Fruit fly (Drosophila melanogaster) whole organism, embryonic: Measurements from ENCODE around the gene Gycbeta100B.

Experiments used
- Abd-B ChIP-seq: fragments of 200-800 bp; sonication (Bioruptor generic); optimal IDR thresholded peaks from 2 replicates; lab custom pipeline; 2018; ENCODE audit warnings: missing biosample characterization, mild to moderate bottlenecking, missing genetic modification characterization, moderate library complexity
- Awh ChIP-seq: fragments of 200-800 bp; sonication (Bioruptor generic); IDR thresholded peaks from 2 replicates; pipeline ENCODE4, ENCODE4 v1.3.6; 2022; ENCODE audit warnings: missing biosample characterization, missing genetic modification characterization
- B-H1 ChIP-seq: fragments of 200-800 bp; sonication (Bioruptor generic); IDR thresholded peaks from 3 replicates; pipeline ENCODE4 v1.3.6; 2022; ENCODE audit warnings: missing biosample characterization, missing genetic modification characterization
- Bgb ChIP-seq: fragments of 200-800 bp; sonication (Bioruptor generic); IDR thresholded peaks from 2 replicates; pipeline ENCODE4 v1.3.6; 2022; ENCODE audit warnings: missing biosample characterization, missing genetic modification characterization; ENCODE audit not compliant: partially characterized antibody
- CG11085 ChIP-seq: fragments of 200-800 bp; sonication (Bioruptor generic); IDR thresholded peaks from 2 replicates; pipeline ENCODE4 v1.3.6; 2022; ENCODE audit warnings: missing biosample characterization, missing genetic modification characterization
- CG12769 ChIP-seq: fragments of 200-800 bp; sonication (Bioruptor generic); optimal IDR thresholded peaks from 2 replicates; lab custom pipeline; 2019; ENCODE audit warnings: missing biosample characterization, mild to moderate bottlenecking, missing genetic modification characterization, moderate library complexity
- CG13894 ChIP-seq: fragments of 200-800 bp; sonication (Bioruptor generic); optimal IDR thresholded peaks from 3 replicates; lab custom pipeline; 2018; ENCODE audit warnings: missing biosample characterization, mild to moderate bottlenecking, missing genetic modification characterization, moderate library complexity
- CG14860 ChIP-seq: fragments of 200-800 bp; sonication (Bioruptor generic); IDR thresholded peaks from 3 replicates; pipeline ENCODE4 v1.3.6; 2022; ENCODE audit warnings: missing biosample characterization, missing genetic modification characterization; ENCODE audit not compliant: partially characterized antibody
- CG16863 ChIP-seq: fragments of 200-800 bp; sonication (Bioruptor generic); optimal IDR thresholded peaks from 3 replicates; lab custom pipeline; 2016; ENCODE audit warnings: missing biosample characterization, missing genetic modification characterization
- CG17186 ChIP-seq: fragments of 200-800 bp; sonication (Bioruptor generic); optimal IDR thresholded peaks from 3 replicates; lab custom pipeline; 2017; ENCODE audit warnings: missing biosample characterization, missing genetic modification reagents, missing genetic modification characterization
- CG17359 ChIP-seq: fragments of 200-800 bp; sonication (Bioruptor generic); optimal IDR thresholded peaks from 3 replicates; lab custom pipeline; 2018; ENCODE audit warnings: missing biosample characterization, mild to moderate bottlenecking, missing genetic modification characterization, moderate library complexity
- CG3163 ChIP-seq: fragments of 200-800 bp; sonication (Bioruptor generic); optimal IDR thresholded peaks from 3 replicates; lab custom pipeline; 2016; ENCODE audit warnings: missing biosample characterization, missing genetic modification characterization
- CG33213 ChIP-seq: fragments of 200-800 bp; sonication (Bioruptor generic); optimal IDR thresholded peaks from 3 replicates; lab custom pipeline; 2016; ENCODE audit warnings: missing biosample characterization, missing genetic modification characterization
- CG34422 ChIP-seq: fragments of 200-800 bp; sonication (Bioruptor generic); IDR thresholded peaks from 3 replicates; pipeline ENCODE4 v1.3.6; 2022; ENCODE audit warnings: missing biosample characterization, missing genetic modification characterization
- CG4424 ChIP-seq: fragments of 200-800 bp; sonication (Bioruptor generic); optimal IDR thresholded peaks from 3 replicates; lab custom pipeline; 2016; ENCODE audit warnings: missing biosample characterization, missing genetic modification characterization
- CG5180 ChIP-seq: fragments of 200-800 bp; sonication (Bioruptor generic); optimal IDR thresholded peaks from 3 replicates; lab custom pipeline; 2017; ENCODE audit warnings: missing biosample characterization, missing genetic modification characterization, mild to moderate bottlenecking, moderate library complexity, missing genetic modification reagents
- CG7372 ChIP-seq: fragments of 200-800 bp; sonication (Bioruptor generic); IDR thresholded peaks from 2 replicates; pipeline ENCODE4 v1.3.6; 2022; ENCODE audit warnings: missing biosample characterization, missing genetic modification characterization
- CG7928 ChIP-seq: fragments of 200-800 bp; sonication (Bioruptor generic); optimal IDR thresholded peaks from 2 replicates; lab custom pipeline; 2017; ENCODE audit warnings: missing biosample characterization, mild to moderate bottlenecking, missing genetic modification characterization
- CG9437 ChIP-seq: fragments of 200-800 bp; sonication (Bioruptor generic); optimal IDR thresholded peaks from 2 replicates; lab custom pipeline; 2018; ENCODE audit warnings: missing biosample characterization, mild to moderate bottlenecking, missing genetic modification characterization
- CG9609 ChIP-seq: fragments of 200-800 bp; sonication (Bioruptor generic); optimal IDR thresholded peaks from 3 replicates; lab custom pipeline; 2016; ENCODE audit warnings: missing biosample characterization, missing genetic modification characterization
- Deaf1 ChIP-seq: fragments of 200-800 bp; optimal IDR thresholded peaks from 3 replicates; lab custom pipeline; 2019; ENCODE audit warnings: missing biosample characterization, mild to moderate bottlenecking, missing genetic modification characterization, moderate library complexity
- Dfd ChIP-seq, 2 experiments: fragments of >200 bp; optimal IDR thresholded peaks; 2 replicates each; lab custom pipeline; 2017; ENCODE audit warnings: missing biosample characterization in 2 of 2, missing genetic modification characterization in 2 of 2
- E2f1 ChIP-seq: fragments of 200-800 bp; sonication (Bioruptor generic); IDR thresholded peaks from 2 replicates; pipeline ENCODE4 v1.3.6; 2022; ENCODE audit warnings: missing biosample characterization, missing genetic modification characterization
- H2.0 ChIP-seq: fragments of 200-800 bp; sonication (Bioruptor generic); IDR thresholded peaks from 2 replicates; pipeline ENCODE4 v1.3.6; 2022; ENCODE audit warnings: missing biosample characterization, missing genetic modification characterization
- Hr39 ChIP-seq: fragments of >200 bp; optimal IDR thresholded peaks from 2 replicates; lab custom pipeline; 2017
- MTF-1 ChIP-seq: fragments of 200-800 bp; sonication (Bioruptor generic); optimal IDR thresholded peaks from 2 replicates; lab custom pipeline; 2018; ENCODE audit warnings: missing biosample characterization, mild to moderate bottlenecking, missing genetic modification characterization, borderline replicate concordance
- Meics ChIP-seq: fragments of 200-800 bp; sonication (Bioruptor generic); optimal IDR thresholded peaks from 2 replicates; lab custom pipeline; 2017; ENCODE audit warnings: missing biosample characterization, mild to moderate bottlenecking, missing genetic modification characterization
- NK7.1 ChIP-seq: fragments of 200-800 bp; sonication (Bioruptor generic); optimal IDR thresholded peaks from 3 replicates; lab custom pipeline; 2016; ENCODE audit warnings: missing biosample characterization, missing genetic modification characterization
- NfI ChIP-seq: fragments of 200-800 bp; sonication (Bioruptor generic); optimal IDR thresholded peaks from 3 replicates; lab custom pipeline; 2018; ENCODE audit warnings: missing biosample characterization, mild to moderate bottlenecking, missing genetic modification characterization, moderate library complexity
- Pdp1 ChIP-seq, 2 experiments: fragments of 200-800 bp; sonication (Bioruptor generic); optimal IDR thresholded peaks; 3 replicates each; lab custom pipeline; 2016; ENCODE audit warnings: missing biosample characterization in 2 of 2, missing genetic modification characterization in 2 of 2, mild to moderate bottlenecking in 1 of 2, moderate library complexity in 1 of 2
- Trl ChIP-seq, 3 experiments: fragments of >200 bp in 2 of 3; fragments of 200-800 bp in 1 of 3; sonication (Bioruptor generic) in 1 of 3; optimal IDR thresholded peaks; 2 replicates in 1 of 3; 3 replicates in 2 of 3; lab custom pipeline; 2016 to 2017; ENCODE audit warnings: missing biosample characterization in 1 of 3, missing genetic modification characterization in 1 of 3
- Usf ChIP-seq: fragments of 200-800 bp; sonication (Bioruptor generic); optimal IDR thresholded peaks from 2 replicates; lab custom pipeline; 2017; ENCODE audit warnings: missing genotype, missing biosample characterization, missing genetic modification characterization
- ash1 ChIP-seq: fragments of 200-800 bp; sonication (Bioruptor generic); optimal IDR thresholded peaks from 2 replicates; lab custom pipeline; 2018; ENCODE audit warnings: missing biosample characterization, mild to moderate bottlenecking, missing genetic modification characterization
- chif ChIP-seq, 2 experiments: fragments of 200-800 bp; sonication (Bioruptor generic); optimal IDR thresholded peaks; 3 replicates each; lab custom pipeline; 2016; ENCODE audit warnings: missing biosample characterization in 2 of 2, missing genetic modification characterization in 2 of 2
- chinmo ChIP-seq: fragments of 200-800 bp; sonication (Bioruptor generic); IDR thresholded peaks from 4 replicates; pipeline ENCODE4 v1.3.6; 2022; ENCODE audit warnings: missing biosample characterization, missing genetic modification characterization; ENCODE audit not compliant: partially characterized antibody
- cwo ChIP-seq: fragments of 200-800 bp; sonication (Bioruptor generic); optimal IDR thresholded peaks from 3 replicates; lab custom pipeline; 2017; ENCODE audit warnings: missing biosample characterization, missing genetic modification characterization, mild to moderate bottlenecking, moderate library complexity, missing genetic modification reagents
- danr ChIP-seq: fragments of 200-800 bp; sonication (Bioruptor generic); IDR thresholded peaks from 2 replicates; pipeline ENCODE4 v1.3.6; 2022; ENCODE audit warnings: missing biosample characterization, missing genetic modification characterization
- ewg ChIP-seq: fragments of 200-800 bp; sonication (Bioruptor generic); optimal IDR thresholded peaks from 3 replicates; lab custom pipeline; 2017; ENCODE audit warnings: mild to moderate bottlenecking, missing biosample characterization, missing genetic modification reagents, missing genetic modification characterization
- grn ChIP-seq: fragments of 200-800 bp; sonication (Bioruptor generic); optimal IDR thresholded peaks from 3 replicates; lab custom pipeline; 2017; ENCODE audit warnings: missing biosample characterization, missing genetic modification characterization
- mam ChIP-seq: fragments of 200-800 bp; sonication (Bioruptor generic); optimal IDR thresholded peaks from 3 replicates; lab custom pipeline; 2016; ENCODE audit warnings: missing biosample characterization, missing genetic modification characterization
- org-1 ChIP-seq: fragments of 200-800 bp; sonication (Bioruptor generic); optimal IDR thresholded peaks from 2 replicates; lab custom pipeline; 2017; ENCODE audit warnings: missing biosample characterization, missing genetic modification characterization
- peb ChIP-seq: fragments of 200-800 bp; sonication (Bioruptor generic); IDR thresholded peaks from 2 replicates; pipeline ENCODE4 v1.3.6; 2022; ENCODE audit warnings: missing biosample characterization, missing genetic modification characterization
- scrt ChIP-seq: fragments of 200-800 bp; sonication (Bioruptor generic); optimal IDR thresholded peaks from 2 replicates; lab custom pipeline; 2018; ENCODE audit warnings: missing biosample characterization, mild to moderate bottlenecking, missing genetic modification characterization, moderate library complexity
- seq ChIP-seq: fragments of 200-800 bp; sonication (Bioruptor generic); IDR thresholded peaks from 2 replicates; pipeline ENCODE4 v1.3.6; 2022; ENCODE audit warnings: missing biosample characterization, missing genetic modification characterization
- slbo ChIP-seq: fragments of 200-800 bp; sonication (Bioruptor generic); IDR thresholded peaks from 2 replicates; pipeline ENCODE4 v1.3.6; 2022; ENCODE audit warnings: missing biosample characterization, missing genetic modification characterization
- ssp ChIP-seq: fragments of 200-800 bp; sonication (Bioruptor generic); IDR thresholded peaks from 2 replicates; pipeline ENCODE4 v1.3.6; 2022; ENCODE audit warnings: missing biosample characterization, missing genetic modification characterization
- stwl ChIP-seq: fragments of 200-800 bp; sonication (Bioruptor generic); optimal IDR thresholded peaks from 3 replicates; lab custom pipeline; 2018; ENCODE audit warnings: missing biosample characterization, mild to moderate bottlenecking, missing genetic modification characterization, moderate library complexity
- wek ChIP-seq: fragments of 200-800 bp; sonication (Bioruptor generic); optimal IDR thresholded peaks from 3 replicates; lab custom pipeline; 2018; ENCODE audit warnings: missing biosample characterization, mild to moderate bottlenecking, missing genetic modification characterization, moderate library complexity

The Gycbeta100B gene

dm6 chr3R:31119854-31120423 is 14.3 kb upstream of the Gycbeta100B start:
- TF ChIP-seq CG33213 (GFP tag; lab: Kevin White, UChicago) (no peak), CG3163 (GFP tag; lab: Kevin White, UChicago) (peak; percentile 65), chif (GFP tag; optimal IDR thresholded peaks at IDR 0.05; lab: Kevin White, UChicago) (no peak), Trl (optimal IDR thresholded peaks at IDR 0.05; lab: Kevin White, UChicago) (peak; percentile 12 to 49), Trl (GFP tag; optimal IDR thresholded peaks at IDR 0.05; lab: Kevin White, UChicago) (no peak), CG9437 (peak; percentile 50), chinmo (GFP tag; lab: Robert Waterston, UW) (0 out of 4 replicates have a peak, but pooled peaks have one; percentile 25), CG13894 (tag; lab: Kevin White, UChicago) (peak; percentile 92), Deaf1 (tag; lab: Kevin White, UChicago) (peak; percentile 21), ewg (GFP tag; lab: Kevin White, UChicago) (peak; percentile 25), CG34422 (GFP tag; lab: Robert Waterston, UW) (0 out of 3 replicates have a peak, but pooled peaks have one; percentile 14), Pdp1 (GFP tag; optimal IDR thresholded peaks at IDR 0.05; lab: Kevin White, UChicago) (no peak), Hr39 (lab: Kevin White, UChicago) (peak; percentile 44), scrt (peak; percentile 39)

- TF ChIP-seq NfI (GFP tag; lab: Kevin White, UChicago) = no peak
- no peak for TF ChIP-seq CG5180 (GFP tag; lab: Kevin White, UChicago)
- no peak for TF ChIP-seq slbo (GFP tag; lab: Robert Waterston, UW)
- no peak for TF ChIP-seq CG11085 (GFP tag; lab: Robert Waterston, UW)
- TF ChIP-seq stwl (tag; lab: Kevin White, UChicago) = no peak
- no peak for TF ChIP-seq danr
- TF ChIP-seq E2f1 = no peak
- TF ChIP-seq CG7928 (GFP tag; lab: Kevin White, UChicago) = no peak
- no peak for TF ChIP-seq MTF-1 (GFP tag; lab: Kevin White, UChicago)
- no peak for TF ChIP-seq CG16863 (GFP tag; lab: Kevin White, UChicago)
- TF ChIP-seq B-H1 = no peak
- TF ChIP-seq CG17186 = no peak
- TF ChIP-seq Dfd (GFP tag; optimal IDR thresholded peaks at IDR 0.05; lab: Kevin White, UChicago) = no peak
- TF ChIP-seq wek (GFP tag; lab: Kevin White, UChicago) = no peak
- no peak for TF ChIP-seq CG14860 (GFP tag; lab: Robert Waterston, UW)
- TF ChIP-seq H2.0 = no peak
- TF ChIP-seq ssp (GFP tag; lab: Robert Waterston, UW) = no peak
- no peak for TF ChIP-seq ash1 (GFP tag; lab: Kevin White, UChicago)
- TF ChIP-seq Meics (GFP tag; lab: Kevin White, UChicago) = no peak
- TF ChIP-seq Abd-B (GFP tag; lab: Kevin White, UChicago) = no peak
Observed at dm6 chr3R:31123315-31123714, 10.9 kb upstream of the Gycbeta100B start, which contains the start of gene Prosalpha3T. Gene Prosalpha3T (minus strand): TSS chr3R:31123415.

DNA sequence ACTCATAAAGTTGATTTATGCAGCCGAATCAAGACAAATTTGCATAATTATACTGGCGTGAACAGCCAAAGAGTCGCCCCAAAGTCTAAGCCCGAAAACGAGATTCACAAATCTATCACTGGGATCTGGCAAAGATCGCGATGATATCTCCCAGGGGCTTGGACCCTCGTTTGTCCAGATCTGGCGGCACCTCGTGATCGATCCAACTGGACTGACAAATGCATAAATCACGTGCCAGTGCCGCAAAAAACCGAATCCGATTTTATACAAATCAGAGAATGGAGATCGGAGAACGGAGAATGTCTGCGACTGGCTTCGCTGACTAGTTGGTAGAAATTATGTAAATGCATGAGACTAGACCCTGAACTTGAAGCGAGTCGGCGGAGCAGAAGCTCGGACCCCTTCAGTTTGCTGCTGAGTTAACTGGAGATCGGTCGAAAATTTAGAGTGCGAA is 8.4 kb upstream of the Gycbeta100B start, which contains the start of gene CG15554:
TSS of gene CG15554 (plus strand) at position 404 of the 454 bp plus-strand sequence.
- TF ChIP-seq Usf (GFP tag; lab: Kevin White, UChicago) (no peak), grn (GFP tag; lab: Kevin White, UChicago) (peak; percentile 35), cwo (GFP tag; lab: Kevin White, UChicago) (peak; percentile 57), seq (GFP tag; lab: Robert Waterston, UW) (no peak), NK7.1 (GFP tag; lab: Kevin White, UChicago) (no peak), org-1 (GFP tag; lab: Kevin White, UChicago) (no peak), CG13894 (tag; lab: Kevin White, UChicago) (peak; percentile 62), CG9609 (GFP tag; lab: Kevin White, UChicago) (no peak), CG12769 (peak; percentile 75), CG17359 (tag; lab: Kevin White, UChicago) (no peak), Awh (GFP tag; lab: Robert Waterston, UW) (no peak), mam (GFP tag; lab: Kevin White, UChicago) (no peak), peb (no peak), CG4424 (GFP tag; lab: Kevin White, UChicago) (no peak), wek (GFP tag; lab: Kevin White, UChicago) (no peak), Bgb (no peak), CG7372 (no peak)
